Fruit fly (Drosophila melanogaster) whole organism, wandering third instar larva: Measurements from ENCODE around the gene kek5.
A peak's percentile ranks its signal among the peaks of the same experiment; 100 is the strongest.

Experiments used
- Abd-B ChIP-seq: fragments of >200 bp; optimal IDR thresholded peaks from 2 replicates; lab custom pipeline; 2017; ENCODE audit warnings: missing biosample characterization, missing genetic modification characterization
- CG32264 ChIP-seq: fragments of 200-800 bp; sonication (Bioruptor generic); optimal IDR thresholded peaks from 2 replicates; lab custom pipeline; 2016; ENCODE audit warnings: missing biosample characterization, missing genetic modification characterization
- CG9705 ChIP-seq: fragments of 200-800 bp; sonication (Bioruptor generic); optimal IDR thresholded peaks from 2 replicates; lab custom pipeline; 2018; ENCODE audit warnings: missing biosample characterization, mild to moderate bottlenecking, missing genetic modification characterization
- CrebA ChIP-seq: fragments of 200-800 bp; sonication (Bioruptor generic); optimal IDR thresholded peaks from 2 replicates; lab custom pipeline; 2016; ENCODE audit warnings: missing biosample characterization, mild to moderate bottlenecking, missing genetic modification characterization, borderline replicate concordance
- Dfd ChIP-seq: fragments of >200 bp; optimal IDR thresholded peaks from 2 replicates; lab custom pipeline; 2017; ENCODE audit warnings: missing biosample characterization, missing genetic modification characterization
- Dif ChIP-seq: fragments of 200-275, 200-300 bp; sonication (Bioruptor generic); optimal IDR thresholded peaks from 2 replicates; lab custom pipeline; 2018; ENCODE audit warnings: missing biosample characterization, missing genetic modification characterization; ENCODE audit not compliant: partially characterized antibody
- GATAd ChIP-seq: sonication (Bioruptor generic); optimal IDR thresholded peaks from 2 replicates; lab custom pipeline; 2016; ENCODE audit warnings: missing biosample characterization, missing genetic modification characterization
- HLH106 ChIP-seq: fragments of 200-800 bp; optimal IDR thresholded peaks from 3 replicates; lab custom pipeline; 2019; ENCODE audit warnings: missing biosample characterization, mild to moderate bottlenecking, missing genetic modification characterization, moderate library complexity
- Hnf4 ChIP-seq: fragments of 200-800 bp; sonication (Bioruptor generic); optimal IDR thresholded peaks from 2 replicates; lab custom pipeline; 2016; ENCODE audit warnings: missing biosample characterization, mild to moderate bottlenecking, missing genetic modification characterization
- Hr78 ChIP-seq: fragments of >200 bp; optimal IDR thresholded peaks from 2 replicates; lab custom pipeline; 2017; ENCODE audit warnings: missing biosample characterization, missing genetic modification characterization
- Hr83 ChIP-seq: fragments of 200-300 bp; sonication (Bioruptor generic); optimal IDR thresholded peaks from 2 replicates; lab custom pipeline; 2016; ENCODE audit warnings: missing biosample characterization, mild to moderate bottlenecking, missing genetic modification characterization, moderate library complexity; ENCODE audit not compliant: poor library complexity, severe bottlenecking
- Jra ChIP-seq: sonication (Bioruptor generic); optimal IDR thresholded peaks from 2 replicates; lab custom pipeline; 2016; ENCODE audit warnings: missing biosample characterization, missing genetic modification characterization
- Mio ChIP-seq: sonication (Bioruptor generic); optimal IDR thresholded peaks from 2 replicates; lab custom pipeline; 2016; ENCODE audit warnings: missing biosample characterization, missing genetic modification characterization
- Myc ChIP-seq: fragments of >200 bp; optimal IDR thresholded peaks from 2 replicates; lab custom pipeline; 2017
- N ChIP-seq: fragments of >200 bp; optimal IDR thresholded peaks from 2 replicates; lab custom pipeline; 2018; ENCODE audit warnings: missing biosample characterization, missing external identifiers, missing genetic modification characterization
- OdsH ChIP-seq: fragments of 200-800 bp; sonication (Bioruptor generic); optimal IDR thresholded peaks from 2 replicates; lab custom pipeline; 2016; ENCODE audit warnings: missing biosample characterization, mild to moderate bottlenecking, missing genetic modification characterization
- Rel ChIP-seq, 2 experiments: fragments of 200-800 bp; sonication (Bioruptor generic) in 1 of 2; optimal IDR thresholded peaks; 2 replicates in 1 of 2; 3 replicates in 1 of 2; lab custom pipeline; 2016 to 2019; ENCODE audit warnings: mild to moderate bottlenecking in 2 of 2, missing biosample characterization in 2 of 2, missing genetic modification characterization in 2 of 2, moderate library complexity in 1 of 2
- Sp1 ChIP-seq: fragments of 200-800 bp; sonication (Bioruptor generic); optimal IDR thresholded peaks from 3 replicates; lab custom pipeline; 2019; ENCODE audit warnings: missing biosample characterization, mild to moderate bottlenecking, missing genetic modification characterization, moderate library complexity
- Vsx2 ChIP-seq: fragments of 200-300, 225-300 bp; sonication (Bioruptor generic); optimal IDR thresholded peaks from 2 replicates; lab custom pipeline; 2018; ENCODE audit warnings: missing biosample characterization, missing genetic modification characterization; ENCODE audit not compliant: partially characterized antibody
- br ChIP-seq: fragments of 200-800 bp; sonication (Bioruptor generic); optimal IDR thresholded peaks from 2 replicates; lab custom pipeline; 2016; ENCODE audit warnings: missing biosample characterization, missing genetic modification characterization
- brk ChIP-seq: fragments of 200-800 bp; sonication (Bioruptor generic); optimal IDR thresholded peaks from 2 replicates; lab custom pipeline; 2016; ENCODE audit warnings: missing biosample characterization, mild to moderate bottlenecking, missing genetic modification characterization
- dl ChIP-seq, 2 experiments: fragments of 175-275, 200-275 bp in 1 of 2; fragments of 200-275 bp in 1 of 2; sonication (Bioruptor generic); optimal IDR thresholded peaks; lab custom pipeline; 2018; ENCODE audit warnings: mild to moderate bottlenecking in 2 of 2, missing biosample characterization in 2 of 2, missing genetic modification characterization in 2 of 2, moderate library complexity in 2 of 2; ENCODE audit not compliant: partially characterized antibody in 2 of 2, insufficient read depth in 1 of 2
- dmrt93B ChIP-seq: fragments of 200-800 bp; sonication (Bioruptor generic); optimal IDR thresholded peaks from 2 replicates; lab custom pipeline; 2018; ENCODE audit warnings: missing biosample characterization, mild to moderate bottlenecking, missing genetic modification characterization
- dsf ChIP-seq: sonication (Bioruptor generic); optimal IDR thresholded peaks from 2 replicates; lab custom pipeline; 2016; ENCODE audit warnings: missing biosample characterization, missing genetic modification characterization, borderline replicate concordance
- ey ChIP-seq: fragments of 200-800 bp; sonication (Bioruptor generic); optimal IDR thresholded peaks from 2 replicates; lab custom pipeline; 2016; ENCODE audit warnings: missing biosample characterization, missing genetic modification characterization
- foxo ChIP-seq, 2 experiments: fragments of 200-800 bp; sonication (Bioruptor generic); optimal IDR thresholded peaks; 2 replicates in 1 of 2; 3 replicates in 1 of 2; lab custom pipeline; 2016 to 2017; ENCODE audit warnings: missing biosample characterization in 2 of 2, missing genetic modification characterization in 2 of 2
- fru ChIP-seq: fragments of 200-800 bp; sonication (Bioruptor generic); optimal IDR thresholded peaks from 3 replicates; lab custom pipeline; 2016; ENCODE audit warnings: missing biosample characterization, mild to moderate bottlenecking, missing genetic modification characterization
- h ChIP-seq: fragments of 200-800 bp; sonication (Bioruptor generic); optimal IDR thresholded peaks from 3 replicates; lab custom pipeline; 2016; ENCODE audit warnings: missing biosample characterization, mild to moderate bottlenecking, missing genetic modification characterization
- jim ChIP-seq: fragments of 175-275, 200-325 bp; sonication (Bioruptor generic); optimal IDR thresholded peaks from 2 replicates; lab custom pipeline; 2016; ENCODE audit warnings: missing biosample characterization, mild to moderate bottlenecking, missing genetic modification characterization
- lola ChIP-seq: fragments of >200 bp; optimal IDR thresholded peaks from 2 replicates; lab custom pipeline; 2017; ENCODE audit warnings: missing biosample characterization, missing genetic modification characterization
- pan ChIP-seq: fragments of >200 bp; optimal IDR thresholded peaks from 2 replicates; lab custom pipeline; 2017
- psq ChIP-seq: fragments of 200-800 bp; sonication (Bioruptor generic); optimal IDR thresholded peaks from 3 replicates; lab custom pipeline; 2017; ENCODE audit warnings: missing biosample characterization, mild to moderate bottlenecking, missing genetic modification characterization, moderate library complexity
- rgr ChIP-seq: fragments of 200-800 bp; sonication (Bioruptor generic); optimal IDR thresholded peaks from 3 replicates; lab custom pipeline; 2016; ENCODE audit warnings: missing biosample characterization, mild to moderate bottlenecking, missing genetic modification characterization
- sage ChIP-seq: fragments of 200-800 bp; sonication (Bioruptor generic); optimal IDR thresholded peaks from 2 replicates; lab custom pipeline; 2016; ENCODE audit warnings: missing biosample characterization, mild to moderate bottlenecking, missing genetic modification characterization
- sv ChIP-seq: fragments of 200-800 bp; sonication (Bioruptor generic); optimal IDR thresholded peaks from 3 replicates; lab custom pipeline; 2016; ENCODE audit warnings: missing biosample characterization, missing genetic modification characterization
- tai ChIP-seq: sonication (Bioruptor generic); optimal IDR thresholded peaks from 2 replicates; lab custom pipeline; 2016; ENCODE audit warnings: missing biosample characterization, missing genetic modification characterization
- usp ChIP-seq: fragments of >200 bp; optimal IDR thresholded peaks from 2 replicates; lab custom pipeline; 2017; ENCODE audit warnings: missing biosample characterization, missing genetic modification characterization
- woc ChIP-seq: sonication (Bioruptor generic); optimal IDR thresholded peaks from 2 replicates; lab custom pipeline; 2016; ENCODE audit warnings: missing biosample characterization, mild to moderate bottlenecking, missing genetic modification characterization

The kek5 gene

dm6 chrX:19322945-19323834 is 29.8 kb upstream of the kek5 start:
- TF ChIP-seq Dif (GFP tag; lab: Kevin White, UChicago) (peak; percentile 5), Jra (GFP tag; lab: Kevin White, UChicago) (no peak)
- TF ChIP-seq, all 38 proteins: peak for 1

dm6 chrX:19323835-19324133 is 29.2 kb upstream of the kek5 start:
- TF ChIP-seq dl (GFP tag; optimal IDR thresholded peaks at IDR 0.05; lab: Kevin White, UChicago; ENCODE audit: insufficient read depth in 1 of 2, partially characterized antibody in 2 of 2) = no peak
- peak; percentile 81 for TF ChIP-seq Sp1 (GFP tag; lab: Kevin White, UChicago)
- TF ChIP-seq Hnf4 (GFP tag; lab: Kevin White, UChicago) = peak; percentile 81
- peak; percentile 60 for TF ChIP-seq CG32264 (GFP tag; lab: Kevin White, UChicago)
- peak; percentile 37 for TF ChIP-seq tai (GFP tag; lab: Kevin White, UChicago)
- no peak for TF ChIP-seq Dfd
- TF ChIP-seq brk (GFP tag; lab: Kevin White, UChicago) = peak; percentile 59
- TF ChIP-seq psq (GFP tag; lab: Kevin White, UChicago) = peak; percentile 81
- TF ChIP-seq Rel (GFP tag; optimal IDR thresholded peaks at IDR 0.05; lab: Kevin White, UChicago) = peak; percentile 12
- TF ChIP-seq Rel (tag; optimal IDR thresholded peaks at IDR 0.05; lab: Kevin White, UChicago) = peak; percentile 35
- no peak for TF ChIP-seq Mio (GFP tag; lab: Kevin White, UChicago)
- TF ChIP-seq h (GFP tag; lab: Kevin White, UChicago) = peak; percentile 91
- peak; percentile 18 for TF ChIP-seq CG9705 (GFP tag; lab: Kevin White, UChicago)
- peak; percentile 75 for TF ChIP-seq sage (GFP tag; lab: Kevin White, UChicago)
- TF ChIP-seq CrebA (GFP tag; lab: Kevin White, UChicago) = peak; percentile 53
- peak; percentile 74 for TF ChIP-seq dmrt93B (GFP tag; lab: Kevin White, UChicago)
- peak; percentile 91 for TF ChIP-seq rgr (GFP tag; lab: Kevin White, UChicago)
- TF ChIP-seq fru (GFP tag; lab: Kevin White, UChicago) = peak; percentile 94
- TF ChIP-seq jim = no peak
- TF ChIP-seq usp (GFP tag; lab: Kevin White, UChicago) = no peak
- TF ChIP-seq lola (GFP tag; lab: Kevin White, UChicago) = no peak
- peak; percentile 91 for TF ChIP-seq OdsH (GFP tag; lab: Kevin White, UChicago)
- no peak for TF ChIP-seq GATAd (GFP tag; lab: Kevin White, UChicago)
- peak; percentile 44 for TF ChIP-seq Jra (GFP tag; lab: Kevin White, UChicago)
- peak; percentile 84 for TF ChIP-seq HLH106
- TF ChIP-seq ey (GFP tag; lab: Kevin White, UChicago) = peak; percentile 88
- no peak for TF ChIP-seq Myc (lab: Kevin White, UChicago)
- TF ChIP-seq N (GFP tag; lab: Kevin White, UChicago) = no peak
- peak; percentile 35 to 93 for TF ChIP-seq foxo (GFP tag; optimal IDR thresholded peaks at IDR 0.05; lab: Kevin White, UChicago)
- TF ChIP-seq dsf (GFP tag; lab: Kevin White, UChicago) = no peak
- peak; percentile 94 for TF ChIP-seq br
- TF ChIP-seq pan (lab: Kevin White, UChicago) = no peak
- peak; percentile 73 for TF ChIP-seq sv (GFP tag; lab: Kevin White, UChicago)
- no peak for TF ChIP-seq Dif (GFP tag; lab: Kevin White, UChicago)
- no peak for TF ChIP-seq Hr78
- no peak for TF ChIP-seq Vsx2 (GFP tag; lab: Kevin White, UChicago)
- TF ChIP-seq woc (GFP tag; lab: Kevin White, UChicago) = peak; percentile 63
- TF ChIP-seq Hr83 = peak; percentile 2
- TF ChIP-seq Abd-B = no peak
